Fruit fly (Drosophila melanogaster) whole organism, embryonic: ENCODE data around the gene RpL37A.

ENCODE experiments used
- CG10147 ChIP-seq: fragments of 200-800 bp; sonication (Bioruptor generic); optimal IDR thresholded peaks from 2 replicates; lab custom pipeline; 2019; ENCODE audit warnings: missing biosample characterization, mild to moderate bottlenecking, missing genetic modification characterization, moderate library complexity
- CG10274 ChIP-seq: fragments of 200-800 bp; sonication (Bioruptor generic); optimal IDR thresholded peaks from 3 replicates; lab custom pipeline; 2017; ENCODE audit warnings: missing biosample characterization, mild to moderate bottlenecking, missing genetic modification characterization
- CG10321 ChIP-seq: fragments of 200-800 bp; sonication (Bioruptor generic); IDR thresholded peaks from 2 replicates; pipeline ENCODE4 v1.3.6; 2022; ENCODE audit warnings: missing biosample characterization, missing genetic modification characterization
- CG10565 ChIP-seq: fragments of 200-800 bp; sonication (Bioruptor generic); optimal IDR thresholded peaks from 3 replicates; lab custom pipeline; 2016; ENCODE audit warnings: missing biosample characterization, mild to moderate bottlenecking, missing genetic modification characterization
- CG13287 ChIP-seq: fragments of 200-800 bp; sonication (Bioruptor generic); IDR thresholded peaks from 2 replicates; pipeline ENCODE4 v1.3.6; 2022; ENCODE audit warnings: missing biosample characterization, missing genetic modification characterization; ENCODE audit not compliant: partially characterized antibody
- CG13624 ChIP-seq: fragments of 200-800 bp; sonication (Bioruptor generic); optimal IDR thresholded peaks from 2 replicates; lab custom pipeline; 2016; ENCODE audit warnings: missing biosample characterization, missing genetic modification characterization
- CG14050 ChIP-seq: fragments of 200-800 bp; sonication (Bioruptor generic); IDR thresholded peaks from 3 replicates; pipeline ENCODE4 v1.3.6; 2022; ENCODE audit warnings: missing biosample characterization, missing genetic modification characterization
- CG14965 ChIP-seq: fragments of 200-800 bp; sonication (Bioruptor generic); optimal IDR thresholded peaks from 2 replicates; lab custom pipeline; 2016; ENCODE audit warnings: missing biosample characterization, missing genetic modification characterization, borderline replicate concordance
- CG1647 ChIP-seq: fragments of 200-800 bp; sonication (Bioruptor generic); optimal IDR thresholded peaks from 3 replicates; lab custom pipeline; 2016; ENCODE audit warnings: missing biosample characterization, missing genetic modification characterization
- CG17361 ChIP-seq: fragments of 200-800 bp; sonication (Bioruptor generic); IDR thresholded peaks from 3 replicates; pipeline ENCODE4 v1.3.6; 2022; ENCODE audit warnings: missing biosample characterization, missing genetic modification characterization
- CG2129 ChIP-seq: fragments of 200-800 bp; sonication (Bioruptor generic); IDR thresholded peaks from 2 replicates; pipeline ENCODE4 v1.3.6; 2022; ENCODE audit warnings: missing biosample characterization, missing genetic modification characterization; ENCODE audit not compliant: partially characterized antibody
- CG31441 ChIP-seq: fragments of 200-800 bp; sonication (Bioruptor generic); IDR thresholded peaks from 2 replicates; pipeline ENCODE4 v1.3.6; 2022; ENCODE audit warnings: missing biosample characterization, missing genetic modification characterization
- CG33213 ChIP-seq: fragments of 200-800 bp; sonication (Bioruptor generic); optimal IDR thresholded peaks from 3 replicates; lab custom pipeline; 2016; ENCODE audit warnings: missing biosample characterization, missing genetic modification characterization
- CG4730 ChIP-seq: fragments of 200-800 bp; sonication (Bioruptor generic); IDR thresholded peaks from 2 replicates; pipeline ENCODE4 v1.3.6; 2022; ENCODE audit warnings: missing biosample characterization, missing genetic modification characterization
- CG4854 ChIP-seq: fragments of 200-800 bp; sonication (Bioruptor generic); optimal IDR thresholded peaks from 2 replicates; lab custom pipeline; 2016; ENCODE audit warnings: missing biosample characterization, missing genetic modification characterization, inconsistent platforms
- CG5953 ChIP-seq: fragments of 200-800 bp; sonication (Bioruptor generic); IDR thresholded peaks from 2 replicates; pipeline ENCODE4 v1.3.6; 2022; ENCODE audit warnings: missing biosample characterization, missing genetic modification characterization
- CG8765 ChIP-seq: fragments of 200-800 bp; sonication (Bioruptor generic); IDR thresholded peaks from 2 replicates; pipeline ENCODE4 v1.3.6; 2022; ENCODE audit warnings: missing biosample characterization, missing genetic modification characterization
- CG9932 ChIP-seq: fragments of 200-800 bp; sonication (Bioruptor generic); IDR thresholded peaks from 2 replicates; pipeline ENCODE4 v1.3.6; 2022; ENCODE audit warnings: missing biosample characterization, missing genetic modification characterization
- Deaf1 ChIP-seq: fragments of 200-800 bp; optimal IDR thresholded peaks from 3 replicates; lab custom pipeline; 2019; ENCODE audit warnings: missing biosample characterization, mild to moderate bottlenecking, missing genetic modification characterization, moderate library complexity
- Dp ChIP-seq: fragments of 200-800 bp; sonication (Bioruptor generic); optimal IDR thresholded peaks from 2 replicates; lab custom pipeline; 2018; ENCODE audit warnings: missing biosample characterization, mild to moderate bottlenecking, missing genetic modification characterization, moderate library complexity
- HLH4C ChIP-seq: fragments of 200-800 bp; sonication (Bioruptor generic); IDR thresholded peaks from 3 replicates; pipeline ENCODE4 v1.3.6; 2022; ENCODE audit warnings: missing biosample characterization, missing genetic modification characterization; ENCODE audit not compliant: partially characterized antibody
- HLH54F ChIP-seq: fragments of 200-800 bp; sonication (Bioruptor generic); optimal IDR thresholded peaks from 3 replicates; lab custom pipeline; 2016; ENCODE audit warnings: missing biosample characterization, missing genetic modification characterization
- HLHmδ ChIP-seq: fragments of 200-800 bp; sonication (Bioruptor generic); optimal IDR thresholded peaks from 2 replicates; lab custom pipeline; 2018; ENCODE audit warnings: missing biosample characterization, mild to moderate bottlenecking, missing genetic modification characterization, moderate library complexity
- Hey ChIP-seq: fragments of 200-800 bp; sonication (Bioruptor generic); optimal IDR thresholded peaks from 3 replicates; lab custom pipeline; 2018; ENCODE audit warnings: missing biosample characterization, mild to moderate bottlenecking, missing genetic modification characterization
- Hr39 ChIP-seq: fragments of >200 bp; optimal IDR thresholded peaks from 2 replicates; lab custom pipeline; 2017
- Med ChIP-seq: fragments of 200-800 bp; sonication (Bioruptor generic); peaks from one replicate; lab custom pipeline; 2016; ENCODE audit warnings: missing biosample characterization, missing genetic modification characterization, mild to moderate bottlenecking, inconsistent platforms, moderate library complexity
- PHDP ChIP-seq: fragments of 200-800 bp; sonication (Bioruptor generic); optimal IDR thresholded peaks from 3 replicates; lab custom pipeline; 2018; ENCODE audit warnings: missing biosample characterization, mild to moderate bottlenecking, missing genetic modification characterization, moderate library complexity
- Trl ChIP-seq, 3 experiments: fragments of >200 bp in 2 of 3; fragments of 200-800 bp in 1 of 3; sonication (Bioruptor generic) in 1 of 3; optimal IDR thresholded peaks; 2 replicates in 1 of 3; 3 replicates in 2 of 3; lab custom pipeline; 2016 to 2017; ENCODE audit warnings: missing biosample characterization in 1 of 3, missing genetic modification characterization in 1 of 3
- Xbp1 ChIP-seq: fragments of 200-800 bp; sonication (Bioruptor generic); optimal IDR thresholded peaks from 3 replicates; lab custom pipeline; 2016; ENCODE audit warnings: missing biosample characterization, mild to moderate bottlenecking, missing genetic modification characterization
- ash1 ChIP-seq: fragments of 200-800 bp; sonication (Bioruptor generic); optimal IDR thresholded peaks from 2 replicates; lab custom pipeline; 2018; ENCODE audit warnings: missing biosample characterization, mild to moderate bottlenecking, missing genetic modification characterization
- bbx ChIP-seq: fragments of 200-800 bp; sonication (Bioruptor generic); IDR thresholded peaks from 2 replicates; pipeline ENCODE4 v1.3.6; 2022; ENCODE audit warnings: missing biosample characterization, missing genetic modification characterization; ENCODE audit not compliant: partially characterized antibody
- bigmax ChIP-seq: fragments of 200-800 bp; sonication (Bioruptor generic); optimal IDR thresholded peaks from 2 replicates; lab custom pipeline; 2018; ENCODE audit warnings: missing biosample characterization, mild to moderate bottlenecking, missing genetic modification characterization
- cas ChIP-seq: fragments of 200-800 bp; sonication (Bioruptor generic); IDR thresholded peaks from 2 replicates; pipeline ENCODE4 v1.3.6; 2022; ENCODE audit warnings: missing biosample characterization, missing genetic modification characterization
- chn ChIP-seq: fragments of 200-800 bp; sonication (Bioruptor generic); optimal IDR thresholded peaks from 2 replicates; lab custom pipeline; 2016; ENCODE audit warnings: missing biosample characterization, missing genetic modification characterization
- ci ChIP-seq: fragments of 200-800 bp; sonication (Bioruptor generic); IDR thresholded peaks from 3 replicates; pipeline ENCODE4 v1.3.6; 2022; ENCODE audit warnings: missing biosample characterization, missing genetic modification characterization
- fd102C ChIP-seq: fragments of 200-800 bp; sonication (Bioruptor generic); optimal IDR thresholded peaks from 2 replicates; lab custom pipeline; 2018; ENCODE audit warnings: missing biosample characterization, mild to moderate bottlenecking, missing genetic modification characterization, moderate library complexity
- gro ChIP-seq: fragments of 200-800 bp; sonication (Bioruptor generic); optimal IDR thresholded peaks from 2 replicates; lab custom pipeline; 2016; ENCODE audit warnings: missing biosample characterization, missing genetic modification characterization
- inv ChIP-seq: fragments of 200-800 bp; sonication (Bioruptor generic); IDR thresholded peaks from 2 replicates; pipeline ENCODE4 v1.3.6; 2022; ENCODE audit warnings: missing biosample characterization, missing genetic modification characterization; ENCODE audit not compliant: partially characterized antibody
- klu ChIP-seq: fragments of 200-800 bp; sonication (Bioruptor generic); IDR thresholded peaks from 2 replicates; pipeline ENCODE4 v1.3.6; 2022; ENCODE audit warnings: missing biosample characterization, missing genetic modification characterization
- knrl ChIP-seq: fragments of 200-800 bp; sonication (Bioruptor generic); IDR thresholded peaks from 3 replicates; pipeline ENCODE4 v1.3.6; 2022; ENCODE audit warnings: missing biosample characterization, missing genetic modification characterization; ENCODE audit not compliant: partially characterized antibody
- nmo ChIP-seq: fragments of 200-800 bp; sonication (Bioruptor generic); optimal IDR thresholded peaks from 2 replicates; lab custom pipeline; 2018; ENCODE audit warnings: missing biosample characterization, mild to moderate bottlenecking, missing genetic modification characterization, moderate library complexity
- pho ChIP-seq: fragments of 200-800 bp; sonication (Bioruptor generic); optimal IDR thresholded peaks from 2 replicates; lab custom pipeline; 2016; ENCODE audit warnings: missing biosample characterization, missing genetic modification characterization
- phol ChIP-seq: fragments of 200-800 bp; sonication (Bioruptor generic); optimal IDR thresholded peaks from 3 replicates; lab custom pipeline; 2018; ENCODE audit warnings: missing biosample characterization, mild to moderate bottlenecking, missing genetic modification characterization, moderate library complexity
- pzg ChIP-seq: fragments of 200-800 bp; sonication (Bioruptor generic); optimal IDR thresholded peaks from 3 replicates; lab custom pipeline; 2018; ENCODE audit warnings: missing biosample characterization, mild to moderate bottlenecking, missing genetic modification characterization, moderate library complexity
- scrt ChIP-seq: fragments of 200-800 bp; sonication (Bioruptor generic); optimal IDR thresholded peaks from 2 replicates; lab custom pipeline; 2018; ENCODE audit warnings: missing biosample characterization, mild to moderate bottlenecking, missing genetic modification characterization, moderate library complexity
- slp2 ChIP-seq: fragments of 200-800 bp; sonication (Bioruptor generic); optimal IDR thresholded peaks from 2 replicates; lab custom pipeline; 2016; ENCODE audit warnings: missing biosample characterization, missing genetic modification characterization
- sr ChIP-seq: fragments of 200-800 bp; sonication (Bioruptor generic); IDR thresholded peaks from 3 replicates; pipeline ENCODE4 v1.3.6; 2022; ENCODE audit warnings: missing biosample characterization, missing genetic modification characterization
- tna ChIP-seq: fragments of 200-800 bp; sonication (Bioruptor generic); IDR thresholded peaks from 2 replicates; pipeline ENCODE4 v1.3.6; 2022; ENCODE audit warnings: missing biosample characterization, missing genetic modification characterization; ENCODE audit not compliant: partially characterized antibody
- vnd ChIP-seq: fragments of 200-800 bp; sonication (Bioruptor generic); IDR thresholded peaks from 3 replicates; pipeline ENCODE4 v1.3.6; 2022; ENCODE audit warnings: missing biosample characterization, missing genetic modification characterization; ENCODE audit not compliant: partially characterized antibody

The RpL37A gene

dm6 chr2L:5054953-5055352 lies 15.8 kb upstream of the RpL37A start, which contains the start of the genes CG14036 and His3.3A (continued):
- TF ChIP-seq Hey (tag; lab: Kevin White, UChicago) (no peak), knrl (GFP tag; lab: Robert Waterston, UW) (peak; percentile 52; the same call in 2 of the 3 replicates), nmo (GFP tag; lab: Kevin White, UChicago) (peak; percentile 56), CG17361 (peak; percentile 40; the same call in 1 of the 3 replicates), CG5953 (GFP tag; lab: Robert Waterston, UW) (no peak), CG8765 (GFP tag; lab: Robert Waterston, UW) (no peak), scrt (GFP tag; lab: Kevin White, UChicago) (no peak), CG4854 (no peak), CG10321 (GFP tag; lab: Robert Waterston, UW) (no peak), ash1 (GFP tag; lab: Kevin White, UChicago) (peak; percentile 13), sr (GFP tag; lab: Robert Waterston, UW) (no peak), CG13624 (GFP tag; lab: Kevin White, UChicago) (no peak), Deaf1 (tag; lab: Kevin White, UChicago) (no peak), HLH54F (peak; percentile 12)

dm6 chr2L:5055528-5055927 lies 15.2 kb upstream of the RpL37A start:
- TF ChIP-seq CG1647 (no peak), gro (no peak), inv (no peak), CG10147 (GFP tag; lab: Kevin White, UChicago) (no peak), HLHmδ (GFP tag; lab: Kevin White, UChicago) (no peak), PHDP (no peak), Med (GFP tag; lab: Kevin White, UChicago) (peak; percentile 61), phol (peak; percentile 96), cas (no peak), CG2129 (GFP tag; lab: Robert Waterston, UW) (no peak), fd102C (GFP tag; lab: Kevin White, UChicago) (no peak), CG10274 (no peak), tna (GFP tag; lab: Robert Waterston, UW) (no peak), CG14050 (GFP tag; lab: Robert Waterston, UW) (no peak), klu (GFP tag; lab: Robert Waterston, UW) (no peak), Trl (optimal IDR thresholded peaks at IDR 0.05; lab: Kevin White, UChicago) (no peak), Trl (GFP tag; optimal IDR thresholded peaks at IDR 0.05; lab: Kevin White, UChicago) (no peak)
- TF ChIP-seq, all 482 proteins: peak for 2

dm6 chr2L:5058094-5058493 lies 12.7 kb upstream of the RpL37A start, which contains the start of gene Nepl3:
Gene Nepl3, minus strand, starts transcription at chr2L:5058248.
- no peak for TF ChIP-seq CG9932 (GFP tag; lab: Robert Waterston, UW)
- peak; percentile 28; the same call in 1 of the 2 replicates for TF ChIP-seq bbx (GFP tag; lab: Robert Waterston, UW)
- TF ChIP-seq HLH4C = peak; percentile 44; the same call in 1 of the 3 replicates
- no peak for TF ChIP-seq CG10565
- TF ChIP-seq knrl (GFP tag; lab: Robert Waterston, UW) = peak; percentile 22; the same call in 1 of the 3 replicates
- TF ChIP-seq vnd (GFP tag; lab: Robert Waterston, UW) = peak; percentile 44; the same call in 1 of the 3 replicates
- no peak for TF ChIP-seq CG4730
- peak; percentile 28 for TF ChIP-seq pzg (GFP tag; lab: Kevin White, UChicago)
- TF ChIP-seq HLHmδ (GFP tag; lab: Kevin White, UChicago) = no peak
- no peak for TF ChIP-seq bigmax
- no peak for TF ChIP-seq chn (GFP tag; lab: Kevin White, UChicago)
- TF ChIP-seq pho = no peak
- no peak for TF ChIP-seq CG14050 (GFP tag; lab: Robert Waterston, UW)
- no peak for TF ChIP-seq slp2 (GFP tag; lab: Kevin White, UChicago)
- TF ChIP-seq CG31441 = no peak
- no peak for TF ChIP-seq ci
- no peak for TF ChIP-seq Hr39 (lab: Kevin White, UChicago)
- TF ChIP-seq CG14965 = no peak
- TF ChIP-seq CG33213 (GFP tag; lab: Kevin White, UChicago) = no peak
- peak; percentile 80 for TF ChIP-seq CG13287 (GFP tag; lab: Robert Waterston, UW)
- no peak for TF ChIP-seq Xbp1
- peak; percentile 41 for TF ChIP-seq Dp (GFP tag; lab: Kevin White, UChicago)
